Fruit fly (Drosophila melanogaster) whole organism: ENCODE results near the gene CG13675.

Experiments
- EcR ChIP-seq, 2 experiments: fragments of >200 bp; optimal IDR thresholded peaks; 2 replicates each; lab custom pipeline; 2017; ENCODE audit warnings: missing biosample characterization in 2 of 2, missing genetic modification characterization in 2 of 2, missing genetic modification reagents in 2 of 2
- psq ChIP-seq: fragments of >200 bp; optimal IDR thresholded peaks from 2 replicates; lab custom pipeline; 2017
- usp ChIP-seq: fragments of >200 bp; optimal IDR thresholded peaks from 2 replicates; lab custom pipeline; 2017; ENCODE audit warnings: missing biosample characterization, missing genetic modification characterization, mixed read lengths

dm6 chr3L:8159724-8160422 lies 5.4 kb downstream of the CG13675 start, which contains the start of gene CG43886:
- TF ChIP-seq psq (lab: Kevin White, UChicago) (no peak), usp (GFP tag; lab: Kevin White, UChicago) (no peak), EcR (GFP tag; optimal IDR thresholded peaks at IDR 0.05; lab: Kevin White, UChicago) (no peak)
